Fruit fly (Drosophila melanogaster) whole organism, embryonic: ENCODE measurements around the gene put.
A peak's percentile ranks its signal among the peaks of the same experiment; 100 is the strongest.

Source experiments
- Antp ChIP-seq: fragments of 200-800 bp; sonication (Bioruptor generic); optimal IDR thresholded peaks from 3 replicates; lab custom pipeline; 2016; ENCODE audit warnings: missing biosample characterization, missing genetic modification characterization
- Atf-2 ChIP-seq: fragments of 200-800 bp; sonication (Bioruptor generic); optimal IDR thresholded peaks from 2 replicates; lab custom pipeline; 2016; ENCODE audit warnings: missing biosample characterization, missing genetic modification characterization
- BtbVII ChIP-seq: fragments of 200-800 bp; sonication (Bioruptor generic); optimal IDR thresholded peaks from 3 replicates; lab custom pipeline; 2017; ENCODE audit warnings: missing biosample characterization, mild to moderate bottlenecking, missing genetic modification characterization
- CG10431 ChIP-seq: fragments of 200-800 bp; sonication (Bioruptor generic); optimal IDR thresholded peaks from 3 replicates; lab custom pipeline; 2018; ENCODE audit warnings: missing biosample characterization, mild to moderate bottlenecking, missing genetic modification characterization
- CG11696 ChIP-seq: fragments of 200-800 bp; sonication (Bioruptor generic); IDR thresholded peaks from 2 replicates; pipeline ENCODE4 v1.3.6; 2022; ENCODE audit warnings: missing biosample characterization, missing genetic modification characterization
- CG12219 ChIP-seq: fragments of 200-800 bp; sonication (Bioruptor generic); optimal IDR thresholded peaks from 3 replicates; lab custom pipeline; 2018; ENCODE audit warnings: missing biosample characterization, mild to moderate bottlenecking, missing genetic modification characterization
- CG12659 ChIP-seq: fragments of 200-800 bp; sonication (Bioruptor generic); optimal IDR thresholded peaks from 3 replicates; lab custom pipeline; 2017; ENCODE audit warnings: mild to moderate bottlenecking, missing biosample characterization, missing genetic modification reagents, missing genetic modification characterization
- CG13624 ChIP-seq: fragments of 200-800 bp; sonication (Bioruptor generic); optimal IDR thresholded peaks from 2 replicates; lab custom pipeline; 2016; ENCODE audit warnings: missing biosample characterization, missing genetic modification characterization
- CG15073 ChIP-seq: fragments of 200-800 bp; sonication (Bioruptor generic); optimal IDR thresholded peaks from 2 replicates; lab custom pipeline; 2016; ENCODE audit warnings: missing biosample characterization, missing genetic modification characterization
- CG15601 ChIP-seq: fragments of 200-800 bp; sonication (Bioruptor generic); optimal IDR thresholded peaks from 3 replicates; lab custom pipeline; 2019; ENCODE audit warnings: missing biosample characterization, mild to moderate bottlenecking, missing genetic modification characterization, moderate library complexity
- CG1603 ChIP-seq: fragments of 200-800 bp; sonication (Bioruptor generic); optimal IDR thresholded peaks from 2 replicates; lab custom pipeline; 2019; ENCODE audit warnings: missing biosample characterization, mild to moderate bottlenecking, missing genetic modification characterization, moderate library complexity
- CG16815 ChIP-seq: fragments of 200-800 bp; sonication (Bioruptor generic); optimal IDR thresholded peaks from 3 replicates; lab custom pipeline; 2017; ENCODE audit warnings: missing biosample characterization, mild to moderate bottlenecking, missing genetic modification characterization
- CG18011 ChIP-seq: fragments of 200-800 bp; sonication (Bioruptor generic); optimal IDR thresholded peaks from 2 replicates; lab custom pipeline; 2017; ENCODE audit warnings: missing biosample characterization, missing genetic modification characterization, mild to moderate bottlenecking, moderate library complexity, missing genotype
- CG18764 ChIP-seq: fragments of 200-800 bp; sonication (Bioruptor generic); optimal IDR thresholded peaks from 3 replicates; lab custom pipeline; 2016; ENCODE audit warnings: missing biosample characterization, missing genetic modification characterization
- CG2889 ChIP-seq: fragments of 200-800 bp; sonication (Bioruptor generic); IDR thresholded peaks from 3 replicates; pipeline ENCODE4 v1.3.6; 2022; ENCODE audit warnings: missing biosample characterization, missing genetic modification characterization
- CG32767 ChIP-seq: fragments of 200-800 bp; sonication (Bioruptor generic); IDR thresholded peaks from 2 replicates; pipeline ENCODE4 v1.3.6; 2022; ENCODE audit warnings: missing biosample characterization, missing genetic modification characterization
- CG34224 ChIP-seq: fragments of 200-800 bp; sonication (Bioruptor generic); IDR thresholded peaks from 3 replicates; pipeline ENCODE4 v1.3.6; 2022; ENCODE audit warnings: missing biosample characterization, missing genetic modification characterization; ENCODE audit not compliant: partially characterized antibody
- CG4617 ChIP-seq: fragments of 200-800 bp; sonication (Bioruptor generic); optimal IDR thresholded peaks from 3 replicates; lab custom pipeline; 2016; ENCODE audit warnings: missing biosample characterization, missing genetic modification characterization, borderline replicate concordance
- CG6175 ChIP-seq: fragments of 200-800 bp; sonication (Bioruptor generic); IDR thresholded peaks from 3 replicates; pipeline ENCODE4 v1.3.6; 2022; ENCODE audit warnings: missing biosample characterization, missing genetic modification characterization
- CG6765 ChIP-seq: fragments of 200-800 bp; sonication (Bioruptor generic); optimal IDR thresholded peaks from 3 replicates; lab custom pipeline; 2017; ENCODE audit warnings: missing biosample characterization, mild to moderate bottlenecking, missing genetic modification characterization
- Deaf1 ChIP-seq: fragments of 200-800 bp; optimal IDR thresholded peaks from 3 replicates; lab custom pipeline; 2019; ENCODE audit warnings: missing biosample characterization, mild to moderate bottlenecking, missing genetic modification characterization, moderate library complexity
- Dp ChIP-seq: fragments of 200-800 bp; sonication (Bioruptor generic); optimal IDR thresholded peaks from 2 replicates; lab custom pipeline; 2018; ENCODE audit warnings: missing biosample characterization, mild to moderate bottlenecking, missing genetic modification characterization, moderate library complexity
- HLH54F ChIP-seq: fragments of 200-800 bp; sonication (Bioruptor generic); optimal IDR thresholded peaks from 3 replicates; lab custom pipeline; 2016; ENCODE audit warnings: missing biosample characterization, missing genetic modification characterization
- HLHmδ ChIP-seq: fragments of 200-800 bp; sonication (Bioruptor generic); optimal IDR thresholded peaks from 2 replicates; lab custom pipeline; 2018; ENCODE audit warnings: missing biosample characterization, mild to moderate bottlenecking, missing genetic modification characterization, moderate library complexity
- Hr3 ChIP-seq: fragments of 200-800 bp; sonication (Bioruptor generic); optimal IDR thresholded peaks from 3 replicates; lab custom pipeline; 2016; ENCODE audit warnings: missing biosample characterization, missing genetic modification characterization
- Hr78 ChIP-seq, 2 experiments: fragments of 200-800 bp in 1 of 2; fragments of >200 bp in 1 of 2; sonication (Bioruptor generic) in 1 of 2; optimal IDR thresholded peaks; 2 replicates each; lab custom pipeline; 2017 to 2019; ENCODE audit warnings: missing biosample characterization in 2 of 2, missing genetic modification characterization in 2 of 2, mild to moderate bottlenecking in 1 of 2, moderate library complexity in 1 of 2
- Lim3 ChIP-seq: fragments of 200-800 bp; sonication (Bioruptor generic); IDR thresholded peaks from 2 replicates; pipeline ENCODE4 v1.3.6; 2022; ENCODE audit warnings: missing biosample characterization, missing genetic modification characterization
- Myb ChIP-seq: fragments of 200-800 bp; sonication (Bioruptor generic); optimal IDR thresholded peaks from 2 replicates; lab custom pipeline; 2016; ENCODE audit warnings: missing biosample characterization, missing genetic modification characterization
- Optix ChIP-seq: fragments of 200-800 bp; sonication (Bioruptor generic); IDR thresholded peaks from 3 replicates; pipeline ENCODE4 v1.3.6; 2022; ENCODE audit warnings: missing biosample characterization, missing genetic modification characterization
- PHDP ChIP-seq: fragments of 200-800 bp; sonication (Bioruptor generic); optimal IDR thresholded peaks from 3 replicates; lab custom pipeline; 2018; ENCODE audit warnings: missing biosample characterization, mild to moderate bottlenecking, missing genetic modification characterization, moderate library complexity
- Poxn ChIP-seq: fragments of 200-800 bp; sonication (Bioruptor generic); IDR thresholded peaks from 2 replicates; pipeline ENCODE4 v1.3.6; 2022; ENCODE audit warnings: missing biosample characterization, missing genetic modification characterization
- al ChIP-seq: fragments of 200-800 bp; sonication (Bioruptor generic); IDR thresholded peaks from 2 replicates; pipeline ENCODE4 v1.3.6; 2022; ENCODE audit warnings: missing biosample characterization, missing genetic modification characterization
- btn ChIP-seq: fragments of 200-800 bp; sonication (Bioruptor generic); optimal IDR thresholded peaks from 2 replicates; lab custom pipeline; 2016; ENCODE audit warnings: missing biosample characterization, missing genetic modification characterization
- cad ChIP-seq: fragments of >200 bp; optimal IDR thresholded peaks from 2 replicates; lab custom pipeline; 2017; ENCODE audit warnings: missing biosample characterization, missing genetic modification characterization
- cato ChIP-seq: fragments of 200-800 bp; sonication (Bioruptor generic); optimal IDR thresholded peaks from 2 replicates; lab custom pipeline; 2016; ENCODE audit warnings: missing biosample characterization, missing genetic modification characterization, borderline replicate concordance
- crc ChIP-seq: fragments of 200-800 bp; sonication (Bioruptor generic); optimal IDR thresholded peaks from 2 replicates; lab custom pipeline; 2016; ENCODE audit warnings: missing biosample characterization, missing genetic modification characterization
- dm ChIP-seq: fragments of 200-800 bp; sonication (Bioruptor generic); optimal IDR thresholded peaks from 3 replicates; lab custom pipeline; 2016; ENCODE audit warnings: missing biosample characterization, missing genetic modification characterization
- fd3F ChIP-seq: fragments of 200-800 bp; sonication (Bioruptor generic); optimal IDR thresholded peaks from 2 replicates; lab custom pipeline; 2018; ENCODE audit warnings: missing biosample characterization, mild to moderate bottlenecking, missing genetic modification characterization, moderate library complexity
- fru ChIP-seq: fragments of >200 bp; optimal IDR thresholded peaks from 2 replicates; lab custom pipeline; 2017
- ftz-f1 ChIP-seq: fragments of 200-800 bp; sonication (Bioruptor generic); optimal IDR thresholded peaks from 2 replicates; lab custom pipeline; 2016; ENCODE audit warnings: missing biosample characterization, missing genetic modification characterization
- kni ChIP-seq: fragments of 200-800 bp; sonication (Bioruptor generic); optimal IDR thresholded peaks from 3 replicates; lab custom pipeline; 2017; ENCODE audit warnings: mild to moderate bottlenecking, missing biosample characterization, missing genetic modification reagents, missing genetic modification characterization
- knrl ChIP-seq: fragments of 200-800 bp; sonication (Bioruptor generic); IDR thresholded peaks from 3 replicates; pipeline ENCODE4 v1.3.6; 2022; ENCODE audit warnings: missing biosample characterization, missing genetic modification characterization; ENCODE audit not compliant: partially characterized antibody
- salm ChIP-seq: fragments of 200-800 bp; sonication (Bioruptor generic); optimal IDR thresholded peaks from 2 replicates; lab custom pipeline; 2018; ENCODE audit warnings: missing biosample characterization, mild to moderate bottlenecking, missing genetic modification characterization
- shn ChIP-seq: fragments of 200-800 bp; sonication (Bioruptor generic); optimal IDR thresholded peaks from 3 replicates; lab custom pipeline; 2016; ENCODE audit warnings: missing biosample characterization, missing genetic modification characterization
- slbo ChIP-seq: fragments of 200-800 bp; sonication (Bioruptor generic); IDR thresholded peaks from 2 replicates; pipeline ENCODE4 v1.3.6; 2022; ENCODE audit warnings: missing biosample characterization, missing genetic modification characterization
- sqz ChIP-seq: fragments of 200-800 bp; sonication (Bioruptor generic); optimal IDR thresholded peaks from 3 replicates; lab custom pipeline; 2018; ENCODE audit warnings: missing biosample characterization, mild to moderate bottlenecking, missing genetic modification characterization
- ttk ChIP-seq: fragments of 200-800 bp; sonication (Bioruptor generic); IDR thresholded peaks from 2 replicates; pipeline ENCODE4 v2.1.2; 2022; ENCODE audit warnings: missing biosample characterization, missing genetic modification characterization
- zfh2 ChIP-seq: fragments of 200-800 bp; sonication (Bioruptor generic); optimal IDR thresholded peaks from 2 replicates; lab custom pipeline; 2016; ENCODE audit warnings: missing biosample characterization, missing genetic modification characterization

put gene

DNA sequence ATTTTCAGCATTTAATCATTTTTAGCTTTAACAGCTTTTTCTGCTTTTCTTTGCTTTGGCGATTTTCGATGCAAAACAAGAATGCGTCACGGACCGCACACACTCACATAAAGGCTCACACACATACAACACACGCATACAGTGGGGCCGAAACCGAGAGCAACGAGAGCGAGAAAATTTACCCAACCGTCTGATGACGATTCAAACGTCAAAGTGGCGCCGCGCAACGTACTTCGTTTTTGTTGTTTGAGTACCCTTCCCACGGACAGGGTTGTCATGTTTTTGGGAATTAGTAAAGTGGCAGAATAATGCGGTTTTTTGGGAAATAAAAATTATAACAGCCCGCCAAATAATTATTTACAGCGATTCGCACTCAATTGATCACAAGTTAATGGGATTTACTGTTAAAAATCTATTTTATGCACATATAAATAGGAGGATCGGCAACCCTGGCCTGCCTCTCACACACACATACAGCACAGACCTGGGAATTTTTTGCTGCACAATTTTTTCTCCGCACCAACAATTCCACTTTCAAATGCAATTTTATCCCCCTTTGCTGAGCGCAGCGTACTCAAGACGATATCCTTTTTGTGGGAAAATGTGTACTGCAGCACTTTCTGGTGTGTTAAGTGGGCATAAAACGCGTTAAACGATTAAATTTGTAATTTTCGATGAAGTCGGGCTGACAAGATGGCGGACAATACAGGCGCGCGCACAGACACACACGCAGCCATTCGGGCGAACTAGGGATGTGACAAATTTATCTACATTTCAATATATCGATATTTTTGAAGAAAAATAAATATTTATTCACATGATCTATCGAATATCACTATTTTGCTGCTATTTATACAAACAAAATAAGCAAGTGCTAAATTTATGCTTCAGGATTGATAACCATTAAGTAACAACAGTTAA is 29.7 kb upstream of the put start (continued):
- peak; percentile 88 for TF ChIP-seq cato
- TF ChIP-seq CG12219 (GFP tag; lab: Kevin White, UChicago), result peak; percentile 93
- TF ChIP-seq CG16815, result peak; percentile 89
- TF ChIP-seq CG2889 (GFP tag; lab: Robert Waterston, UW), result peak; percentile 84
- peak; percentile 75 for TF ChIP-seq Deaf1 (tag; lab: Kevin White, UChicago)
- peak; percentile 95 for TF ChIP-seq CG1603
- peak in 1 of 2 experiments; percentile 70 for TF ChIP-seq Hr78 (GFP tag; optimal IDR thresholded peaks at IDR 0.05; lab: Kevin White, UChicago)
- TF ChIP-seq cad, result no peak
- peak; percentile 91 for TF ChIP-seq fd3F (GFP tag; lab: Kevin White, UChicago)
- peak; percentile 51 for TF ChIP-seq ftz-f1 (GFP tag; lab: Kevin White, UChicago)
- peak; percentile 93 for TF ChIP-seq CG13624
- TF ChIP-seq CG15073, result no peak

DNA sequence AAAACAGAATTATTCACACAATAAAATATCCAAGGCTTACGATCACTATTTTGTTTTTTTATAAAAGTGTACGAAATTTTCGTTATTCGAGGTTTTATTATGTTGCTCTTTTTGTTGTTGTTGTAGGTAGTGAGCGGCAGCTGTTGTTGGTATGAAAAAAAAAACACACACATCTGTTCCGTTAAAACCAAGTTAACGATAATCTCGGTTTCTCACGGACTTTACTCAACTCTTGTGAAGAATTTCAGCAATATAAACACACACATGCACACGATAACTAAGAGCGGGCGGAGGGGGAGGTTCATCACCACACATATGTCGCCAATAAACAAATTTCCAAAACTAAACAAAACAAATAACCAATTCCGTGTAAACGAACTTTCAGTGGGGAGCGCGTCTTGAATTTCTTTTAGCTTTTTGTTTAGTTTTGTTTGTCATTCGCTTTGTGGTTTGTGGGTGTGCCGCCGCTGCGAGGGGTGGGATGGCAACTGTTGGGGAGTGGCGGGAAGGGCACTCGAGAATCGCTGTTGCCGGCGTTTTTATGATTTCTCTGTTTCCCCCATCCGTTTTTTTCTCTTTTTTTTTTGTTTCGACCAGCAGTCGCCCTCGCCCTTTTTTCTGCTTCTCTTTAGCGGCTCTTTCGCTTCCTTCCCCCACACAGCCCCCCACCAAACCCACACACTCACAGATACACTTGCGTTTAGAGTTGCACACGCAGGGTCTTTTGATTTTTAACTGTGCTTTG is 28.9 kb upstream of the put start:
- TF ChIP-seq Antp (GFP tag; lab: Kevin White, UChicago) (no peak), dm (no peak), CG12659 (GFP tag; lab: Kevin White, UChicago) (no peak), CG11696 (no peak), ttk (GFP tag; lab: Robert Waterston, UW) (no peak; the same call in 1 of the 2 replicates), CG34224 (GFP tag; lab: Robert Waterston, UW) (peak; percentile 15; the same call in 1 of the 3 replicates), HLH54F (GFP tag; lab: Kevin White, UChicago) (no peak), slbo (GFP tag; lab: Robert Waterston, UW) (no peak), CG6175 (GFP tag; lab: Robert Waterston, UW) (no peak), sqz (GFP tag; lab: Kevin White, UChicago) (no peak), CG32767 (no peak), CG10431 (GFP tag; lab: Kevin White, UChicago) (no peak), PHDP (tag; lab: Kevin White, UChicago) (no peak), kni (no peak), BtbVII (GFP tag; lab: Kevin White, UChicago) (no peak), Myb (no peak), btn (no peak), Poxn (GFP tag; lab: Robert Waterston, UW) (no peak), CG4617 (no peak), al (GFP tag; lab: Robert Waterston, UW) (peak; percentile 7; the same call in 1 of the 2 replicates), shn (GFP tag; lab: Kevin White, UChicago) (no peak), HLHmδ (GFP tag; lab: Kevin White, UChicago) (no peak), CG18011 (GFP tag; lab: Kevin White, UChicago) (no peak), CG15601 (tag; lab: Kevin White, UChicago) (no peak), Dp (no peak), Optix (GFP tag; lab: Robert Waterston, UW) (no peak), CG6765 (GFP tag; lab: Kevin White, UChicago) (no peak), Atf-2 (GFP tag; lab: Kevin White, UChicago) (no peak), Hr3 (GFP tag; lab: Kevin White, UChicago) (no peak), zfh2 (GFP tag; lab: Kevin White, UChicago) (no peak), knrl (GFP tag; lab: Robert Waterston, UW) (no peak), salm (tag; lab: Kevin White, UChicago) (no peak), crc (GFP tag; lab: Kevin White, UChicago) (no peak), CG18764 (GFP tag; lab: Kevin White, UChicago) (no peak), fru (lab: Kevin White, UChicago) (no peak), Lim3 (GFP tag; lab: Robert Waterston, UW) (no peak)
